Fruit fly (Drosophila melanogaster) whole organism, prepupa: ENCODE data around the gene CG2059.
A peak's percentile ranks its signal among the peaks of the same experiment; 100 is the strongest.

Experiments used
- Blimp-1 ChIP-seq: fragments of 200-800 bp; sonication (Bioruptor generic); optimal IDR thresholded peaks from 3 replicates; lab custom pipeline; 2017; ENCODE audit warnings: missing biosample characterization, missing genetic modification characterization, mild to moderate bottlenecking, moderate library complexity, missing genetic modification reagents
- CG10631 ChIP-seq: fragments of 200-800 bp; sonication (Bioruptor generic); optimal IDR thresholded peaks from 2 replicates; lab custom pipeline; 2016; ENCODE audit warnings: missing biosample characterization, missing genetic modification characterization
- CG10669 ChIP-seq: fragments of 200-800 bp; sonication (Bioruptor generic); optimal IDR thresholded peaks from 3 replicates; lab custom pipeline; 2018; ENCODE audit warnings: missing biosample characterization, mild to moderate bottlenecking, missing genetic modification characterization, moderate library complexity
- CG11294 ChIP-seq: fragments of 200-800 bp; sonication (Bioruptor generic); IDR thresholded peaks from 2 replicates; pipeline ENCODE4 v1.3.6; 2022; ENCODE audit warnings: missing biosample characterization, missing genetic modification characterization
- CG11902 ChIP-seq: fragments of 200-800 bp; sonication (Bioruptor generic); optimal IDR thresholded peaks from 3 replicates; lab custom pipeline; 2016; ENCODE audit warnings: missing biosample characterization, missing genetic modification characterization
- CG15336 ChIP-seq: fragments of 200-800 bp; sonication (Bioruptor generic); IDR thresholded peaks from 2 replicates; pipeline ENCODE4 v1.3.6; 2022; ENCODE audit warnings: missing biosample characterization, missing genetic modification characterization
- CG1621 ChIP-seq: fragments of 200-800 bp; sonication (Bioruptor generic); optimal IDR thresholded peaks from 3 replicates; lab custom pipeline; 2018; ENCODE audit warnings: missing biosample characterization, mild to moderate bottlenecking, missing genetic modification characterization
- CG3032 ChIP-seq: fragments of 200-800 bp; optimal IDR thresholded peaks from 2 replicates; lab custom pipeline; 2019; ENCODE audit warnings: missing biosample characterization, mild to moderate bottlenecking, missing genetic modification characterization, moderate library complexity
- CG32006 ChIP-seq: fragments of 200-800 bp; sonication (Bioruptor generic); optimal IDR thresholded peaks from 3 replicates; lab custom pipeline; 2017; ENCODE audit warnings: missing biosample characterization, mild to moderate bottlenecking, missing genetic modification characterization
- CG3919 ChIP-seq: fragments of 200-800 bp; sonication (Bioruptor generic); optimal IDR thresholded peaks from 3 replicates; lab custom pipeline; 2016; ENCODE audit warnings: missing biosample characterization, missing genetic modification characterization
- CG4318 ChIP-seq: fragments of 200-800 bp; sonication (Bioruptor generic); optimal IDR thresholded peaks from 3 replicates; lab custom pipeline; 2017; ENCODE audit warnings: missing biosample characterization, mild to moderate bottlenecking, missing genetic modification characterization
- CG6163 ChIP-seq: fragments of 200-800 bp; sonication (Bioruptor generic); IDR thresholded peaks from 3 replicates; pipeline ENCODE4 v1.3.6; 2022; ENCODE audit warnings: missing biosample characterization, missing genetic modification characterization
- CG6276 ChIP-seq: fragments of 200-800 bp; sonication (Bioruptor generic); optimal IDR thresholded peaks from 2 replicates; lab custom pipeline; 2017; ENCODE audit warnings: missing biosample characterization, mild to moderate bottlenecking, missing genetic modification characterization
- CG6792 ChIP-seq: fragments of 200-800 bp; sonication (Bioruptor generic); optimal IDR thresholded peaks from 3 replicates; lab custom pipeline; 2016; ENCODE audit warnings: missing biosample characterization, missing genetic modification characterization
- CG6808 ChIP-seq: fragments of 200-800 bp; sonication (Bioruptor generic); optimal IDR thresholded peaks from 3 replicates; lab custom pipeline; 2017; ENCODE audit warnings: missing biosample characterization, missing genetic modification characterization, mild to moderate bottlenecking, moderate library complexity, missing genetic modification reagents
- CG8119 ChIP-seq: fragments of 200-800 bp; sonication (Bioruptor generic); IDR thresholded peaks from 3 replicates; pipeline ENCODE4 v1.3.6; 2022; ENCODE audit warnings: missing biosample characterization, missing genetic modification characterization
- CG8319 ChIP-seq: fragments of 200-800 bp; sonication (Bioruptor generic); optimal IDR thresholded peaks from 3 replicates; lab custom pipeline; 2016; ENCODE audit warnings: missing biosample characterization, missing genetic modification characterization
- CG9139 ChIP-seq: fragments of 200-800 bp; sonication (Bioruptor generic); optimal IDR thresholded peaks from 3 replicates; lab custom pipeline; 2017; ENCODE audit warnings: missing biosample characterization, mild to moderate bottlenecking, missing genetic modification characterization
- Eip75B ChIP-seq: fragments of 200-800 bp; sonication (Bioruptor generic); optimal IDR thresholded peaks from 3 replicates; lab custom pipeline; 2016; ENCODE audit warnings: missing biosample characterization, missing genetic modification characterization
- Eip93F ChIP-seq: fragments of 200-800 bp; sonication (Bioruptor generic); optimal IDR thresholded peaks from 2 replicates; lab custom pipeline; 2016; ENCODE audit warnings: missing biosample characterization, mild to moderate bottlenecking, missing genetic modification characterization
- Ets21C ChIP-seq: fragments of 200-800 bp; sonication (Bioruptor generic); optimal IDR thresholded peaks from 3 replicates; lab custom pipeline; 2016; ENCODE audit warnings: missing biosample characterization, missing genetic modification characterization
- Ets96B ChIP-seq: fragments of 200-800 bp; optimal IDR thresholded peaks from 2 replicates; lab custom pipeline; 2019; ENCODE audit warnings: missing biosample characterization, mild to moderate bottlenecking, missing genetic modification characterization, moderate library complexity
- Hr38 ChIP-seq: sonication (Bioruptor generic); optimal IDR thresholded peaks from 2 replicates; lab custom pipeline; 2016; ENCODE audit warnings: missing biosample characterization, missing genetic modification characterization
- Hr39 ChIP-seq: fragments of 200-800 bp; sonication (Bioruptor generic); optimal IDR thresholded peaks from 2 replicates; lab custom pipeline; 2016; ENCODE audit warnings: missing biosample characterization, missing genetic modification characterization
- Lpt ChIP-seq: fragments of 200-800 bp; sonication (Bioruptor generic); optimal IDR thresholded peaks from 3 replicates; lab custom pipeline; 2016; ENCODE audit warnings: missing biosample characterization, missing genetic modification characterization
- Sox102F ChIP-seq: fragments of 200-800 bp; sonication (Bioruptor generic); optimal IDR thresholded peaks from 2 replicates; lab custom pipeline; 2016; ENCODE audit warnings: missing biosample characterization, mild to moderate bottlenecking, missing genetic modification characterization
- Sox14 ChIP-seq: fragments of 200-800 bp; sonication (Bioruptor generic); optimal IDR thresholded peaks from 3 replicates; lab custom pipeline; 2016; ENCODE audit warnings: missing biosample characterization, missing genetic modification characterization
- Sox15 ChIP-seq: fragments of 200-800 bp; sonication (Bioruptor generic); optimal IDR thresholded peaks from 3 replicates; lab custom pipeline; 2016; ENCODE audit warnings: missing biosample characterization, missing genetic modification characterization
- acj6 ChIP-seq: fragments of 200-800 bp; sonication (Bioruptor generic); optimal IDR thresholded peaks from 3 replicates; lab custom pipeline; 2016; ENCODE audit warnings: missing biosample characterization, missing genetic modification characterization
- dac ChIP-seq: fragments of 200-800 bp; sonication (Bioruptor generic); optimal IDR thresholded peaks from 2 replicates; lab custom pipeline; 2017; ENCODE audit warnings: missing biosample characterization, mild to moderate bottlenecking, missing genetic modification characterization
- dsx ChIP-seq: fragments of 200-800 bp; optimal IDR thresholded peaks from 3 replicates; lab custom pipeline; 2019; ENCODE audit warnings: missing biosample characterization, mild to moderate bottlenecking, missing genetic modification characterization, moderate library complexity; ENCODE audit not compliant: poor library complexity, severe bottlenecking
- eg ChIP-seq: fragments of 200-800 bp; sonication (Bioruptor generic); IDR thresholded peaks from 3 replicates; pipeline ENCODE4 v1.3.6; 2022; ENCODE audit warnings: missing biosample characterization, missing genetic modification characterization
- esn ChIP-seq: fragments of 200-800 bp; sonication (Bioruptor generic); optimal IDR thresholded peaks from 2 replicates; lab custom pipeline; 2016; ENCODE audit warnings: missing biosample characterization, mild to moderate bottlenecking, missing genetic modification characterization, moderate library complexity
- fd59A ChIP-seq: fragments of 200-800 bp; sonication (Bioruptor generic); optimal IDR thresholded peaks from 2 replicates; lab custom pipeline; 2017; ENCODE audit warnings: missing biosample characterization, mild to moderate bottlenecking, missing genetic modification characterization, missing genetic modification reagents
- fd85E ChIP-seq: fragments of 200-800 bp; sonication (Bioruptor generic); optimal IDR thresholded peaks from 3 replicates; lab custom pipeline; 2016; ENCODE audit warnings: missing biosample characterization, missing genetic modification characterization
- fkh ChIP-seq: fragments of 200-800 bp; sonication (Bioruptor generic); optimal IDR thresholded peaks from 3 replicates; lab custom pipeline; 2017; ENCODE audit warnings: missing biosample characterization, mild to moderate bottlenecking, missing genetic modification characterization, moderate library complexity
- lz ChIP-seq: fragments of 200-800 bp; sonication (Bioruptor generic); optimal IDR thresholded peaks from 3 replicates; lab custom pipeline; 2016; ENCODE audit warnings: missing biosample characterization, missing genetic modification characterization
- net ChIP-seq: fragments of 200-800 bp; sonication (Bioruptor generic); optimal IDR thresholded peaks from 3 replicates; lab custom pipeline; 2016; ENCODE audit warnings: missing biosample characterization, missing genetic modification characterization
- pdm3 ChIP-seq: fragments of 200-800 bp; sonication (Bioruptor generic); optimal IDR thresholded peaks from 3 replicates; lab custom pipeline; 2016; ENCODE audit warnings: missing biosample characterization, missing genetic modification characterization
- salr ChIP-seq, 2 experiments: fragments of 200-800 bp; sonication (Bioruptor generic); optimal IDR thresholded peaks; 3 replicates each; lab custom pipeline; 2016 to 2018; ENCODE audit warnings: missing biosample characterization in 2 of 2, missing genetic modification characterization in 2 of 2, mild to moderate bottlenecking in 1 of 2
- spab ChIP-seq: fragments of 200-800 bp; sonication (Bioruptor generic); optimal IDR thresholded peaks from 2 replicates; lab custom pipeline; 2017; ENCODE audit warnings: missing biosample characterization, mild to moderate bottlenecking, missing genetic modification characterization, missing genetic modification reagents
- ss ChIP-seq, 2 experiments: fragments of 200-800 bp; sonication (Bioruptor generic); optimal IDR thresholded peaks; 2 replicates in 1 of 2; 3 replicates in 1 of 2; lab custom pipeline; 2017 to 2018; ENCODE audit warnings: mild to moderate bottlenecking in 2 of 2, missing biosample characterization in 2 of 2, missing genetic modification characterization in 2 of 2, moderate library complexity in 1 of 2
- svp ChIP-seq: fragments of 200-800 bp; sonication (Bioruptor generic); peaks from one replicate; lab custom pipeline; 2016; ENCODE audit warnings: missing biosample characterization, missing genetic modification characterization
- topi ChIP-seq: fragments of 200-800 bp; sonication (Bioruptor generic); optimal IDR thresholded peaks from 3 replicates; lab custom pipeline; 2016; ENCODE audit warnings: missing biosample characterization, missing genetic modification characterization
- vri ChIP-seq: fragments of 200-800 bp; sonication (Bioruptor generic); optimal IDR thresholded peaks from 3 replicates; lab custom pipeline; 2016; ENCODE audit warnings: missing biosample characterization, mild to moderate bottlenecking, missing genetic modification characterization

CG2059 gene

DNA sequence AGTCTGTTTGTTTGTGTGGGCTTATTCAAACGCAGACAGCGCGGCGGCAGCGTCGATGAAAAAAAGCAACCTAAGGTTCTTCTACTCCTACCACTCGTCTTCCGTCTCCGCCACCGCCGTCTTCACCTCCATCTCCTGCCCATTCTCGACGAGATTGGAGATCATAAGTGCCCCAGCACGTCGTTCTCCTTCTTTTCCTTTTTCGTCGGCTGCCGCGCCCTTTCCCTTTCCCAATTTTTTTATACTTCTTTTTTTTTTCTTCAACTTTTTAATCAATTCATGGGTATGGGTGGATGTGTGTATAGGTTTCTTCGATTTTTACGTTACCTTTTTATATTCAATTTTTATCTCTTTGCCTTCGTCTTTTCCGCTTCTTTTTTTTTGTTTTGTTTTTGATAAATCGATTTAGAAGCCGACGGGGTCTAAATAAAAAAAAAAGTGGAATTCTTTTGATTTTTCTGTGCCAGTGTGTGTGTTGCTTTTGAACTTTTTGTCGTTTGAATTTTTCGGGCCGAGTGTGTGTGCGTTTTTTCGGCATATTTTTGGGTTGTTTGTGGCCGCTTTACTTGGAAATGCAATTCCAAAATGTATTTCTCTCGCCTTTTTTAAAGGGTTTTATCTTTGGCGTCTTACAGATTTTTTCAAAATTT, 18.8 kb downstream of the CG2059 start (continued):
- TF ChIP-seq CG6276 (GFP tag; lab: Kevin White, UChicago) (no peak), eg (GFP tag; lab: Robert Waterston, UW) (no peak), Blimp-1 (GFP tag; lab: Kevin White, UChicago) (no peak), ss (GFP tag; optimal IDR thresholded peaks at IDR 0.05; lab: Kevin White, UChicago) (peak; percentile 77 to 80), CG1621 (tag; lab: Kevin White, UChicago) (peak; percentile 36), CG32006 (no peak), CG4318 (no peak), fd59A (GFP tag; lab: Kevin White, UChicago) (no peak), svp (GFP tag; lab: Kevin White, UChicago) (no peak), dsx (GFP tag; lab: Kevin White, UChicago) (peak; percentile 65), Ets21C (GFP tag; lab: Kevin White, UChicago) (no peak), Sox102F (GFP tag; lab: Kevin White, UChicago) (no peak), dac (GFP tag; lab: Kevin White, UChicago) (no peak), spab (GFP tag; lab: Kevin White, UChicago) (peak; percentile 44), CG8319 (GFP tag; lab: Kevin White, UChicago) (no peak), Hr38 (GFP tag; lab: Kevin White, UChicago) (no peak), Hr39 (GFP tag; lab: Kevin White, UChicago) (no peak), Sox14 (GFP tag; lab: Kevin White, UChicago) (no peak), CG9139 (peak; percentile 73), net (GFP tag; lab: Kevin White, UChicago) (no peak), Eip93F (GFP tag; lab: Kevin White, UChicago) (no peak), pdm3 (GFP tag; lab: Kevin White, UChicago) (no peak), esn (GFP tag; lab: Kevin White, UChicago) (peak; percentile 35), CG11294 (GFP tag; lab: Robert Waterston, UW) (no peak)
- TF ChIP-seq, all 60 proteins: peak for 15

dm6 chrX:7305753-7306338, 19.7 kb downstream of the CG2059 start:
- TF ChIP-seq CG6276 (GFP tag; lab: Kevin White, UChicago) = peak; percentile 79
- peak; percentile 86 for TF ChIP-seq CG10669 (GFP tag; lab: Kevin White, UChicago)
- TF ChIP-seq CG15336 = peak; percentile 77
- peak; percentile 30 for TF ChIP-seq vri (GFP tag; lab: Kevin White, UChicago)
- TF ChIP-seq Eip93F (GFP tag; lab: Kevin White, UChicago) = no peak
- TF ChIP-seq fkh = no peak
- peak; percentile 90 for TF ChIP-seq Ets96B (tag; lab: Kevin White, UChicago)
- peak; percentile 93 for TF ChIP-seq CG11902 (GFP tag; lab: Kevin White, UChicago)
- peak; percentile 95 for TF ChIP-seq fd59A (GFP tag; lab: Kevin White, UChicago)
- TF ChIP-seq CG6163 (GFP tag; lab: Robert Waterston, UW) = peak; percentile 87
- peak; percentile 81 for TF ChIP-seq pdm3 (GFP tag; lab: Kevin White, UChicago)
- peak; percentile 86; the same call in 2 of the 3 replicates for TF ChIP-seq CG8119 (GFP tag; lab: Robert Waterston, UW)
- peak; percentile 90 for TF ChIP-seq CG9139
- TF ChIP-seq acj6 = peak; percentile 87
- peak; percentile 79 for TF ChIP-seq dsx (GFP tag; lab: Kevin White, UChicago)
- peak; percentile 92 for TF ChIP-seq CG6808 (GFP tag; lab: Kevin White, UChicago)
- TF ChIP-seq CG4318 = peak; percentile 79
- TF ChIP-seq CG6792 (GFP tag; lab: Kevin White, UChicago) = peak; percentile 90
- peak; percentile 88 for TF ChIP-seq CG3919 (GFP tag; lab: Kevin White, UChicago)
- peak; percentile 91 for TF ChIP-seq CG10631
- peak; percentile 94 for TF ChIP-seq Sox15 (GFP tag; lab: Kevin White, UChicago)
- peak; percentile 75 for TF ChIP-seq Lpt
- peak; percentile 84 for TF ChIP-seq lz (GFP tag; lab: Kevin White, UChicago)
- peak; percentile 93 for TF ChIP-seq CG32006
- peak; percentile 81 for TF ChIP-seq topi (GFP tag; lab: Kevin White, UChicago)
- peak; percentile 86 to 88 for TF ChIP-seq salr (GFP tag; optimal IDR thresholded peaks at IDR 0.05; lab: Kevin White, UChicago)
- peak; percentile 58; the same call in 1 of the 2 replicates for TF ChIP-seq CG11294 (GFP tag; lab: Robert Waterston, UW)
- TF ChIP-seq CG3032 (tag; lab: Kevin White, UChicago) = peak; percentile 92
- peak; percentile 90 for TF ChIP-seq svp (GFP tag; lab: Kevin White, UChicago)
- peak; percentile 71 for TF ChIP-seq esn (GFP tag; lab: Kevin White, UChicago)
- peak; percentile 90 for TF ChIP-seq CG1621 (tag; lab: Kevin White, UChicago)
- peak; percentile 48 for TF ChIP-seq fd85E (GFP tag; lab: Kevin White, UChicago)
- TF ChIP-seq Sox14 (GFP tag; lab: Kevin White, UChicago) = peak; percentile 82
- peak; percentile 76 for TF ChIP-seq Ets21C (GFP tag; lab: Kevin White, UChicago)
- peak; percentile 71 for TF ChIP-seq Eip75B (GFP tag; lab: Kevin White, UChicago)
